Worm (Caenorhabditis elegans): ENCODE measurements around the gene srh-304.

srh-304 gene

ce11 chrV:17845370-17845967 lies 17.1 kb downstream of the srh-304 start (continued):
- no peak for TF ChIP-seq hrde-1 (tag; optimal IDR thresholded peaks at IDR 0.05; ENCODE audit: borderline replicate concordance)
- no peak for TF ChIP-seq efl-1 (GFP tag; optimal IDR thresholded peaks at IDR 0.05)
- peak; percentile 30 for TF ChIP-seq hmg-1.2 (GFP tag; IDR thresholded peaks at IDR 0.05)
- no peak; the same call in 1 of the 2 replicates for TF ChIP-seq madf-6 (GFP tag; IDR thresholded peaks at IDR 0.05)
- TF ChIP-seq madf-10 (tag; optimal IDR thresholded peaks at IDR 0.05), result no peak
- peak; percentile 41; the same call in 1 of the 2 replicates for TF ChIP-seq dox-1 (GFP tag; IDR thresholded peaks at IDR 0.05)
- TF ChIP-seq snpc-4 (GFP tag; optimal IDR thresholded peaks at IDR 0.05), result no peak
- no peak for TF ChIP-seq snpc-4 (tag; optimal IDR thresholded peaks at IDR 0.05)
- 0 out of 2 replicates have a peak, but pooled peaks have one; percentile 25 for TF ChIP-seq F39B2.1 (GFP tag; IDR thresholded peaks at IDR 0.05)
- TF ChIP-seq ztf-3 (GFP tag; optimal IDR thresholded peaks at IDR 0.05), result no peak
- TF ChIP-seq Y67H2A.10 (GFP tag; conservative IDR thresholded peaks at IDR 0.05), result no peak
- TF ChIP-seq ceh-91 (GFP tag; IDR thresholded peaks at IDR 0.05), result no peak
- TF ChIP-seq snpc-3.4 (tag; optimal IDR thresholded peaks at IDR 0.05), result peak; percentile 53
- no peak for TF ChIP-seq unc-62 (GFP tag; optimal IDR thresholded peaks at IDR 0.05)
- TF ChIP-seq F55B11.4 (tag; optimal IDR thresholded peaks at IDR 0.05; ENCODE audit: borderline replicate concordance, insufficient read depth), result no peak
- no peak for TF ChIP-seq aptf-3 (GFP tag; IDR thresholded peaks at IDR 0.05)
- no peak for TF ChIP-seq mes-4 (tag; optimal IDR thresholded peaks at IDR 0.05)
- no peak for TF ChIP-seq xnd-1 (tag; optimal IDR thresholded peaks at IDR 0.05)
- no peak for TF ChIP-seq nfya-2 (GFP tag; IDR thresholded peaks at IDR 0.05)
- no peak for TF ChIP-seq T07F8.4 (tag; optimal IDR thresholded peaks at IDR 0.05)
- TF ChIP-seq attf-6 (GFP tag; IDR thresholded peaks at IDR 0.05), result peak; percentile 65; the same call in 1 of the 2 replicates
- no peak for TF ChIP-seq ceh-100 (GFP tag; IDR thresholded peaks at IDR 0.05)
- TF ChIP-seq hlh-12 (tag; optimal IDR thresholded peaks at IDR 0.05), result no peak
- peak; percentile 27 for TF ChIP-seq tbp1 (GFP tag; optimal IDR thresholded peaks at IDR 0.05)
- TF ChIP-seq F57C9.4 (tag; optimal IDR thresholded peaks at IDR 0.05), result no peak
- TF ChIP-seq pha-4 (tag; optimal IDR thresholded peaks at IDR 0.05), result no peak
- no peak for TF ChIP-seq ztf-18 (tag; optimal IDR thresholded peaks at IDR 0.05)
- no peak for TF ChIP-seq K12H6.12 (tag; optimal IDR thresholded peaks at IDR 0.05)
- TF ChIP-seq ztf-22 (GFP tag; optimal IDR thresholded peaks at IDR 0.05), result no peak
- no peak for TF ChIP-seq zfh-2 (GFP tag; conservative IDR thresholded peaks at IDR 0.05)
- no peak for TF ChIP-seq ceh-27 (GFP tag; optimal IDR thresholded peaks at IDR 0.05)
- TF ChIP-seq hsf-1 (GFP tag; IDR thresholded peaks at IDR 0.05), result 0 out of 2 replicates have a peak, but pooled peaks have one; percentile 44
- TF ChIP-seq aptf-2 (GFP tag; conservative IDR thresholded peaks at IDR 0.05), result no peak

ce11 chrV:17855889-17856288 lies 27.5 kb downstream of the srh-304 start, which contains the start of gene tcc-1:
tcc-1 (minus strand) TSS chrV:17855989.
- TF ChIP-seq gei-17 (GFP tag; optimal IDR thresholded peaks at IDR 0.05) (no peak), unc-62 (GFP tag; optimal IDR thresholded peaks at IDR 0.05) (no peak), hsf-1 (GFP tag; IDR thresholded peaks at IDR 0.05) (no peak), ceh-27 (GFP tag; optimal IDR thresholded peaks at IDR 0.05) (no peak), akir-1 (GFP tag; optimal IDR thresholded peaks at IDR 0.05) (no peak), ztf-25 (GFP tag; IDR thresholded peaks at IDR 0.05) (no peak), F55B11.4 (tag; optimal IDR thresholded peaks at IDR 0.05; ENCODE audit: borderline replicate concordance, insufficient read depth) (no peak), ztf-28 (GFP tag; IDR thresholded peaks at IDR 0.05) (no peak), hmg-20 (GFP tag; IDR thresholded peaks at IDR 0.05) (no peak), sdz-38 (tag; optimal IDR thresholded peaks at IDR 0.05) (no peak), lin-26 (GFP tag; IDR thresholded peaks at IDR 0.05) (no peak), ccch-3 (GFP tag; optimal IDR thresholded peaks at IDR 0.05) (no peak), hlh-12 (tag; optimal IDR thresholded peaks at IDR 0.05) (no peak), die-1 (tag; optimal IDR thresholded peaks at IDR 0.05) (no peak), F23B12.7 (tag; optimal IDR thresholded peaks at IDR 0.05; ENCODE audit: insufficient read depth) (no peak), Y67H2A.10 (GFP tag; conservative IDR thresholded peaks at IDR 0.05) (no peak)

All from whole organism, young adult.